Worm (Caenorhabditis elegans) whole organism, late embryonic: Measurements from ENCODE around the gene sek-3.

ENCODE experiments used
- C08G9.2 ChIP-seq: sonication (generic microtip); optimal IDR thresholded peaks from 2 replicates; lab custom pipeline; 2016; ENCODE audit warnings: mild to moderate bottlenecking, missing genetic modification characterization, moderate library complexity, missing compliant biosample characterization
- F13H6.1 ChIP-seq: sonication (generic microtip); optimal IDR thresholded peaks from 2 replicates; lab custom pipeline; 2016; ENCODE audit warnings: missing genetic modification characterization, missing compliant biosample characterization
- ama-1 ChIP-seq: fragments of 150-350 bp; optimal IDR thresholded peaks from 2 replicates; lab custom pipeline; 2014
- ceh-22 ChIP-seq: sonication (generic microtip); optimal IDR thresholded peaks from 2 replicates; lab custom pipeline; 2017; ENCODE audit warnings: missing biosample characterization, missing genetic modification characterization
- elt-2 ChIP-seq: sonication (generic microtip); optimal IDR thresholded peaks from 2 replicates; lab custom pipeline; 2016; ENCODE audit warnings: missing genetic modification reagents, missing genetic modification characterization, missing compliant biosample characterization
- lin-11 ChIP-seq: fragments of 200-800 bp; sonication (Bioruptor generic); optimal IDR thresholded peaks from 2 replicates; lab custom pipeline; 2018; ENCODE audit warnings: mild to moderate bottlenecking, missing genetic modification characterization, missing compliant biosample characterization
- madf-2 ChIP-seq: sonication (generic microtip); optimal IDR thresholded peaks from 2 replicates; lab custom pipeline; 2017; ENCODE audit warnings: missing genetic modification characterization, missing compliant biosample characterization
- pha-4 ChIP-seq: fragments of 150-350 bp; optimal IDR thresholded peaks from 2 replicates; lab custom pipeline; 2018; ENCODE audit warnings: missing biosample characterization, missing genetic modification reagents, missing genetic modification characterization
- pros-1 ChIP-seq: fragments of 150-350 bp; optimal IDR thresholded peaks from 2 replicates; lab custom pipeline; 2014; ENCODE audit warnings: missing biosample characterization, missing genetic modification reagents, missing genetic modification characterization
- rnt-1 ChIP-seq: sonication (generic microtip); optimal IDR thresholded peaks from 2 replicates; lab custom pipeline; 2016; ENCODE audit warnings: missing genetic modification characterization, missing compliant biosample characterization
- sox-2 ChIP-seq: fragments of 200-800 bp; sonication (Bioruptor generic); IDR thresholded peaks from 2 replicates; pipeline ENCODE4 v1.3.6; 2022; ENCODE audit warnings: missing genetic modification reagents, missing genetic modification characterization, missing compliant biosample characterization
- tbx-2 ChIP-seq: sonication (generic microtip); optimal IDR thresholded peaks from 2 replicates; lab custom pipeline; 2016; ENCODE audit warnings: missing genetic modification characterization, missing compliant biosample characterization

ce11 chrX:4987617-4988016, 30.1 kb upstream of the sek-3 start:
- TF ChIP-seq ama-1 (lab: Kevin White, UChicago) = no peak
- TF ChIP-seq madf-2 = no peak
- TF ChIP-seq F13H6.1 = no peak
- no peak for TF ChIP-seq C08G9.2
- TF ChIP-seq rnt-1 = no peak
- no peak for TF ChIP-seq tbx-2 (tag; lab: Kevin White, UChicago)
- TF ChIP-seq ceh-22 (tag; lab: Kevin White, UChicago) = no peak
- no peak for TF ChIP-seq pha-4
- no peak for TF ChIP-seq lin-11 (tag; lab: Kevin White, UChicago)
- TF ChIP-seq pros-1 (tag; lab: Kevin White, UChicago) = no peak
- no peak for TF ChIP-seq elt-2
- no peak for TF ChIP-seq sox-2 (GFP tag; lab: Robert Waterston, UW)
